Worm (Caenorhabditis elegans): ENCODE data around the gene M03E7.1.

The M03E7.1 gene

DNA sequence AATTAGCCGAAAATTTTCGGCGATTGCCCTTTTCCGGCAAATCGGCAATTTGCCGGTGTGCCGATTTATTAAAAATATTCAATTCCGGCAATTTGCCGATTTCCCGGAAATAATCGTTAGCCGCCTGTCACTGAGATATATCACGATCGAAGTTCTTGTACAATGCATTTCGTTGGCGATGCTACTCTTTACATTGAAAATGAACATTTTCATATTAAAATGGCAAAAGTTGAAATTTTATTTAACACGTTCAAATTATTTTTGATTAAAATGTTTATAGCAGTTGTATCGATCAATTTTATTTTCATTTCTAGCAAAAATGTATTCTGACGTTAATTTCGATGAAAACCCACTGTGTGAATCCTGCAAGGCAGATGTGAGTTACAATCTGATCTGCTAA lies 6.8 kb upstream of the M03E7.1 start, which contains the start of gene M03E7.3:
Gene M03E7.3, plus strand, starts transcription at position 301 of the 400 bp plus-strand sequence.
- no peak for TF ChIP-seq ztf-18 (tag; optimal IDR thresholded peaks at IDR 0.05)
- TF ChIP-seq T07F8.4 (tag; optimal IDR thresholded peaks at IDR 0.05): no peak
- no peak for TF ChIP-seq F23B12.7 (tag; optimal IDR thresholded peaks at IDR 0.05; ENCODE audit: insufficient read depth)
- TF ChIP-seq atf-7 (tag; optimal IDR thresholded peaks at IDR 0.05): no peak
- no peak for TF ChIP-seq ceh-27 (GFP tag; optimal IDR thresholded peaks at IDR 0.05)
- no peak for TF ChIP-seq rec-8 (tag; optimal IDR thresholded peaks at IDR 0.05)
- TF ChIP-seq attf-3 (GFP tag; conservative IDR thresholded peaks at IDR 0.05): no peak
- TF ChIP-seq him-1 (tag; optimal IDR thresholded peaks at IDR 0.05): no peak

DNA sequence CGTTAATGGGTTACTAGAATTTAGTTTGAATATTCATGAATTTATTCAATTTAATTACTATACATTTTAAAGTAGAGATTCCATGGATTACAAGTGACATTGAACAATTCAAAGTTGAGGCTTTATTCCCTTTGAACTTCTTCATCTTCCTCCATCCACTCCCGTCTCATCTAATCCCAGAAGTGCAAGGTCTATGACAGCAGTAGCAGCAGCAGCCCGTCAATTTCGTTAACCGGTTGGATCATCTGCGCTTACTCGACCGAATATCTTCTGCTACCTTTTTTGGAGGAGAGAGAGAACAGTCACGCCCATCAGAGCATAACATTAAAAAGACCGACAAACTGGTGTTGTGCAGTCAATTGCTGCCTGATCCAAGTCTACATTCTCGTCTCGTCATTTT lies 4.2 kb upstream of the M03E7.1 start, which contains the start of gene M03E7.2:
Gene M03E7.2, plus strand, starts transcription at position 301 of the 400 bp plus-strand sequence.
- no peak for TF ChIP-seq lin-40 (tag; optimal IDR thresholded peaks at IDR 0.05)
- TF ChIP-seq ztf-25 (GFP tag; IDR thresholded peaks at IDR 0.05): no peak
- TF ChIP-seq ceh-27 (GFP tag; optimal IDR thresholded peaks at IDR 0.05): no peak
- no peak for TF ChIP-seq snpc-1.3 (tag; optimal IDR thresholded peaks at IDR 0.05; ENCODE audit: insufficient read depth)
- no peak for TF ChIP-seq tbx-9 (tag; optimal IDR thresholded peaks at IDR 0.05; ENCODE audit: borderline replicate concordance)
- TF ChIP-seq rec-8 (tag; optimal IDR thresholded peaks at IDR 0.05): no peak
- TF ChIP-seq rcor-1 (GFP tag; IDR thresholded peaks at IDR 0.05): no peak
- no peak for TF ChIP-seq hmg-1.2 (GFP tag; IDR thresholded peaks at IDR 0.05)
- no peak for TF ChIP-seq C17E4.6 (GFP tag; IDR thresholded peaks at IDR 0.05)
- TF ChIP-seq ama-1 (optimal IDR thresholded peaks at IDR 0.05): no peak
- TF ChIP-seq ama-1 (GFP tag; optimal IDR thresholded peaks at IDR 0.05): no peak
- TF ChIP-seq lir-1 (GFP tag; conservative IDR thresholded peaks at IDR 0.05): no peak
- no peak for TF ChIP-seq nhr-90 (tag; optimal IDR thresholded peaks at IDR 0.05)

DNA sequence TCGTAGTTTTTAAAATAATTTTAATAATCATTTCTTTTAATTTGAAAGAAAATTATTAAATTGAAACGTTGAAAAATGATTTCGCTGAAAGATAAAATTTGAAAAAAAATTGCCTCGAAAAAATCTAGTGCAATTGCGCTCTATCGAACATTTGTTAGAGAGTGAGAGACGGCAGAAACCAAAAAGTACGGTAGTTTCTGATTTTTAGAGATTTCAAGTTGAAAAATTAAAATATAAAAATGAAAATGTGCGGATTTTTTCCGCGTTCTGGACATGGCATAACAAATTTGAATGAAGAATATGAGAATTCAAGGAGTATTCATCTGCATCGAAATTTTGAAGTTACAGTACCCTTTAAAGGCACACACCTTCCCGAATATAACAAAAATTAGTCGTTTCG lies 2.1 kb upstream of the M03E7.1 start:
- TF ChIP-seq Y95B8A.8 (GFP tag; IDR thresholded peaks at IDR 0.05) (no peak), xnd-1 (tag; optimal IDR thresholded peaks at IDR 0.05) (peak; percentile 52), efl-1 (GFP tag; optimal IDR thresholded peaks at IDR 0.05) (peak; percentile 47), snpc-4 (GFP tag; optimal IDR thresholded peaks at IDR 0.05) (no peak), snpc-4 (tag; optimal IDR thresholded peaks at IDR 0.05) (peak in 1 of 4 experiments; percentile 7), lin-54 (GFP tag; optimal IDR thresholded peaks at IDR 0.05) (peak; percentile 58), ama-1 (optimal IDR thresholded peaks at IDR 0.05) (no peak), ama-1 (GFP tag; optimal IDR thresholded peaks at IDR 0.05) (no peak), tbp1 (GFP tag; optimal IDR thresholded peaks at IDR 0.05) (peak; percentile 31), madf-6 (GFP tag; IDR thresholded peaks at IDR 0.05) (peak; percentile 63), Y53G8AR.9 (GFP tag; conservative IDR thresholded peaks at IDR 0.05) (no peak), lsl-1 (GFP tag; optimal IDR thresholded peaks at IDR 0.05) (peak; percentile 89), ceh-91 (GFP tag; IDR thresholded peaks at IDR 0.05) (peak; percentile 72), ztf-18 (tag; optimal IDR thresholded peaks at IDR 0.05) (peak; percentile 14), mcd-1 (GFP tag; IDR thresholded peaks at IDR 0.05) (peak; percentile 86), F33H1.4 (GFP tag; IDR thresholded peaks at IDR 0.05) (peak; percentile 58; the same call in 1 of the 2 replicates), hlh-12 (tag; optimal IDR thresholded peaks at IDR 0.05) (no peak), attf-3 (GFP tag; conservative IDR thresholded peaks at IDR 0.05) (no peak), madf-8 (GFP tag; conservative IDR thresholded peaks at IDR 0.05) (peak; percentile 22; the same call in 1 of the 2 replicates), D2030.7 (GFP tag; IDR thresholded peaks at IDR 0.05) (peak; percentile 67), C17E4.6 (GFP tag; IDR thresholded peaks at IDR 0.05) (no peak)
